Worm (Caenorhabditis elegans): Measurements from ENCODE around the gene best-3.

The best-3 gene

DNA sequence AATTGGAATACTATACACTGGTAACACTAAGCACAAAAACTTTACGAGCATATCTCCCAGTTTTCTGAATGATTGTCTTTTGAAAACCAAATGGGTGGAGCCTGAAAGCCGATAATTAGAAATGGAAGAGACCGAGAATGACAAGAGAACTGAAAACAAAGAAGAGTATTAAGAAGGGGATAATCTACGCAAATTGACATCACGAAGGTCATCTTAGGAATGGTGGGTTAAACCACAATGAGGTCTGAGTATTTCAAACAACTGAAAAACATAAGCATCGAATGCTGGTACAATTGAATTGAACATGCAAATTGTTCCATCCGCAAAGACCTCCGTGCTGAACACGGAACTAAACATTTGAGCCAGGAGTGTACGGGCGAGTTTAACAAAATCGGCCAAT is 26.7 kb downstream of the best-3 start, which contains the start of gene spp-24:
TSS of gene spp-24 (minus strand) at position 101 of the 400 bp plus-strand sequence.
- no peak for TF ChIP-seq sptf-1 (tag; optimal IDR thresholded peaks at IDR 0.05)
- no peak for TF ChIP-seq hlh-1 (tag; optimal IDR thresholded peaks at IDR 0.05)
- no peak for TF ChIP-seq zip-8 (tag; optimal IDR thresholded peaks at IDR 0.05)
- no peak for TF ChIP-seq lin-32 (GFP tag; optimal IDR thresholded peaks at IDR 0.05)
- no peak for TF ChIP-seq ztf-11 (tag; optimal IDR thresholded peaks at IDR 0.05)
- no peak for TF ChIP-seq ceh-39 (tag; optimal IDR thresholded peaks at IDR 0.05)
- no peak for TF ChIP-seq blmp-1 (tag; optimal IDR thresholded peaks at IDR 0.05)
- no peak for TF ChIP-seq M03D4.4 (tag; optimal IDR thresholded peaks at IDR 0.05)
- no peak for TF ChIP-seq tbx-8 (GFP tag; optimal IDR thresholded peaks at IDR 0.05)
- TF ChIP-seq bed-3 (GFP tag; optimal IDR thresholded peaks at IDR 0.05): no peak
- TF ChIP-seq lin-13 (tag; optimal IDR thresholded peaks at IDR 0.05): no peak
- TF ChIP-seq unc-62 (GFP tag; optimal IDR thresholded peaks at IDR 0.05): no peak
- no peak for TF ChIP-seq drap-1 (GFP tag; optimal IDR thresholded peaks at IDR 0.05)
- TF ChIP-seq ham-2 (GFP tag; optimal IDR thresholded peaks at IDR 0.05): no peak
- no peak for TF ChIP-seq mls-2 (tag; optimal IDR thresholded peaks at IDR 0.05)
- no peak for TF ChIP-seq mep-1 (tag; optimal IDR thresholded peaks at IDR 0.05)
- no peak for TF ChIP-seq unc-39 (tag; optimal IDR thresholded peaks at IDR 0.05)
- no peak for TF ChIP-seq elt-3 (tag; optimal IDR thresholded peaks at IDR 0.05)
- TF ChIP-seq lsy-2 (tag; optimal IDR thresholded peaks at IDR 0.05): no peak

- no peak for TF ChIP-seq sptf-1 (tag; optimal IDR thresholded peaks at IDR 0.05)
- TF ChIP-seq M03D4.4 (tag; optimal IDR thresholded peaks at IDR 0.05): no peak
- no peak for TF ChIP-seq drap-1 (GFP tag; optimal IDR thresholded peaks at IDR 0.05)
- TF ChIP-seq mep-1 (tag; optimal IDR thresholded peaks at IDR 0.05): no peak
- no peak for TF ChIP-seq nhr-12 (tag; optimal IDR thresholded peaks at IDR 0.05)
- TF ChIP-seq lin-13 (tag; optimal IDR thresholded peaks at IDR 0.05): no peak
- no peak for TF ChIP-seq unc-120 (tag; optimal IDR thresholded peaks at IDR 0.05; ENCODE audit: poor library complexity, severe bottlenecking)
- no peak for TF ChIP-seq pha-4 (tag; optimal IDR thresholded peaks at IDR 0.05)
Observed at ce11 chrII:41914-42313, 29.1 kb downstream of the best-3 start, which contains the start of gene F23F1.10. Gene F23F1.10 (minus strand): TSS chrII:41982.

ce11 chrII:43640-44039 is 30.9 kb downstream of the best-3 start, which contains the start of gene nfyc-1:
Gene nfyc-1 (plus strand): TSS chrII:43907.
- TF ChIP-seq nhr-237 (tag; optimal IDR thresholded peaks at IDR 0.05) (peak; percentile 51), sem-2 (GFP tag; optimal IDR thresholded peaks at IDR 0.05) (no peak), drap-1 (GFP tag; optimal IDR thresholded peaks at IDR 0.05) (no peak), snpc-4 (tag; optimal IDR thresholded peaks at IDR 0.05) (no peak), ceh-39 (tag; optimal IDR thresholded peaks at IDR 0.05) (no peak), mab-5 (tag; optimal IDR thresholded peaks at IDR 0.05) (no peak), cnd-1 (tag; optimal IDR thresholded peaks at IDR 0.05) (no peak), M03D4.4 (tag; optimal IDR thresholded peaks at IDR 0.05) (no peak), lsy-2 (tag; optimal IDR thresholded peaks at IDR 0.05) (peak; percentile 57), nhr-12 (tag; optimal IDR thresholded peaks at IDR 0.05) (no peak), pha-4 (tag; optimal IDR thresholded peaks at IDR 0.05) (peak; percentile 74), lin-32 (GFP tag; optimal IDR thresholded peaks at IDR 0.05) (no peak), ces-1 (GFP tag; optimal IDR thresholded peaks at IDR 0.05) (peak; percentile 90), nhr-2 (tag; optimal IDR thresholded peaks at IDR 0.05) (no peak), tbx-8 (GFP tag; optimal IDR thresholded peaks at IDR 0.05) (no peak), unc-39 (tag; optimal IDR thresholded peaks at IDR 0.05) (no peak), ceh-83 (GFP tag; optimal IDR thresholded peaks at IDR 0.05) (no peak), mep-1 (tag; optimal IDR thresholded peaks at IDR 0.05) (peak; percentile 66), ztf-11 (tag; optimal IDR thresholded peaks at IDR 0.05) (no peak), ham-2 (GFP tag; optimal IDR thresholded peaks at IDR 0.05) (no peak), hlh-1 (tag; optimal IDR thresholded peaks at IDR 0.05) (no peak), unc-62 (GFP tag; optimal IDR thresholded peaks at IDR 0.05) (no peak), bed-3 (GFP tag; optimal IDR thresholded peaks at IDR 0.05) (no peak), mls-2 (tag; optimal IDR thresholded peaks at IDR 0.05) (no peak), lin-13 (tag; optimal IDR thresholded peaks at IDR 0.05) (peak; percentile 50), ceh-43 (GFP tag; optimal IDR thresholded peaks at IDR 0.05) (no peak), nhr-28 (tag; optimal IDR thresholded peaks at IDR 0.05) (no peak), sptf-1 (tag; optimal IDR thresholded peaks at IDR 0.05) (no peak), flh-1 (GFP tag; optimal IDR thresholded peaks at IDR 0.05) (no peak), zip-8 (tag; optimal IDR thresholded peaks at IDR 0.05) (no peak), elt-3 (tag; optimal IDR thresholded peaks at IDR 0.05) (no peak), nhr-76 (tag; optimal IDR thresholded peaks at IDR 0.05) (no peak), elt-1 (tag; optimal IDR thresholded peaks at IDR 0.05; ENCODE audit: borderline replicate concordance, insufficient read depth) (no peak), unc-120 (tag; optimal IDR thresholded peaks at IDR 0.05; ENCODE audit: poor library complexity, severe bottlenecking) (no peak), blmp-1 (tag; optimal IDR thresholded peaks at IDR 0.05) (no peak)
